Worm (Caenorhabditis elegans): Measurements from ENCODE around the gene rpl-6.

rpl-6 gene

ce11 chrIII:7216924-7217521 is 8.8 kb downstream of the rpl-6 start:
- no peak for TF ChIP-seq lin-35 (GFP tag; optimal IDR thresholded peaks at IDR 0.05)
- peak; percentile 24; the same call in 1 of the 2 replicates for TF ChIP-seq hmg-1.2 (GFP tag; IDR thresholded peaks at IDR 0.05)
- TF ChIP-seq K12H6.12 (tag; optimal IDR thresholded peaks at IDR 0.05) = peak; percentile 5
- no peak for TF ChIP-seq aptf-3 (GFP tag; IDR thresholded peaks at IDR 0.05)
- no peak for TF ChIP-seq ama-1 (optimal IDR thresholded peaks at IDR 0.05)
- TF ChIP-seq ama-1 (GFP tag; optimal IDR thresholded peaks at IDR 0.05) = no peak

- TF ChIP-seq snpc-1.3 (tag; optimal IDR thresholded peaks at IDR 0.05; ENCODE audit: insufficient read depth) = no peak
- TF ChIP-seq him-1 (tag; optimal IDR thresholded peaks at IDR 0.05) = peak; percentile 77
- TF ChIP-seq xnd-1 (tag; optimal IDR thresholded peaks at IDR 0.05) = peak; percentile 35
- no peak for TF ChIP-seq tbx-9 (tag; optimal IDR thresholded peaks at IDR 0.05; ENCODE audit: borderline replicate concordance)
- no peak for TF ChIP-seq ceh-40 (GFP tag; IDR thresholded peaks at IDR 0.05)
- TF ChIP-seq F33H1.4 (GFP tag; IDR thresholded peaks at IDR 0.05) = peak; percentile 64; the same call in 1 of the 2 replicates
- no peak for TF ChIP-seq attf-5 (GFP tag; optimal IDR thresholded peaks at IDR 0.05)
- no peak for TF ChIP-seq tbp1 (GFP tag; optimal IDR thresholded peaks at IDR 0.05)
- no peak for TF ChIP-seq C17E4.6 (GFP tag; IDR thresholded peaks at IDR 0.05)
- no peak for TF ChIP-seq unc-130 (GFP tag; optimal IDR thresholded peaks at IDR 0.05)
- TF ChIP-seq K11D2.4 (GFP tag; IDR thresholded peaks at IDR 0.05) = no peak
- no peak for TF ChIP-seq cebp-2 (GFP tag; IDR thresholded peaks at IDR 0.05)
- peak; percentile 22 for TF ChIP-seq snpc-3.4 (tag; optimal IDR thresholded peaks at IDR 0.05)
- TF ChIP-seq madf-8 (GFP tag; conservative IDR thresholded peaks at IDR 0.05) = peak; percentile 28
- peak; percentile 55 for TF ChIP-seq madf-6 (GFP tag; IDR thresholded peaks at IDR 0.05)
- 0 out of 2 replicates have a peak, but pooled peaks have one; percentile 37 for TF ChIP-seq Y56A3A.18 (GFP tag; IDR thresholded peaks at IDR 0.05)
- TF ChIP-seq T26A5.8 (tag; optimal IDR thresholded peaks at IDR 0.05) = no peak
- TF ChIP-seq nfya-1 (tag; optimal IDR thresholded peaks at IDR 0.05; ENCODE audit: borderline replicate concordance, insufficient read depth) = no peak
- peak; percentile 90 for TF ChIP-seq lsl-1 (GFP tag; optimal IDR thresholded peaks at IDR 0.05)
- no peak for TF ChIP-seq dpff-1 (tag; optimal IDR thresholded peaks at IDR 0.05)
- no peak for TF ChIP-seq dpl-1 (GFP tag; optimal IDR thresholded peaks at IDR 0.05)
- peak; percentile 53; the same call in 1 of the 2 replicates for TF ChIP-seq ceh-91 (GFP tag; IDR thresholded peaks at IDR 0.05)
Observed at ce11 chrIII:7221103-7221502, 12.9 kb downstream of the rpl-6 start.

- no peak for TF ChIP-seq nhr-27 (tag; optimal IDR thresholded peaks at IDR 0.05)
- TF ChIP-seq unc-62 (GFP tag; optimal IDR thresholded peaks at IDR 0.05) = no peak
- no peak for TF ChIP-seq T07F8.4 (tag; optimal IDR thresholded peaks at IDR 0.05)
- TF ChIP-seq bed-2 (GFP tag; IDR thresholded peaks at IDR 0.05) = no peak
- TF ChIP-seq attf-6 (GFP tag; IDR thresholded peaks at IDR 0.05) = no peak
- TF ChIP-seq attf-5 (GFP tag; optimal IDR thresholded peaks at IDR 0.05) = no peak
- TF ChIP-seq madf-8 (GFP tag; conservative IDR thresholded peaks at IDR 0.05) = no peak
- no peak for TF ChIP-seq ceh-40 (GFP tag; IDR thresholded peaks at IDR 0.05)
- TF ChIP-seq F23B12.7 (tag; optimal IDR thresholded peaks at IDR 0.05; ENCODE audit: insufficient read depth) = no peak
Observed at ce11 chrIII:7223029-7223428, 14.8 kb downstream of the rpl-6 start, which contains the start of gene der-2. der-2 (minus strand) TSS chrIII:7223129.

ce11 chrIII:7226607-7227006 is 18.4 kb downstream of the rpl-6 start, which contains the start of gene hsp-75:
hsp-75 (minus strand) TSS chrIII:7226707.
- TF ChIP-seq hlh-12 (tag; optimal IDR thresholded peaks at IDR 0.05) = no peak
- TF ChIP-seq sptf-2 (GFP tag; optimal IDR thresholded peaks at IDR 0.05) = no peak
- no peak for TF ChIP-seq F10E7.11 (tag; optimal IDR thresholded peaks at IDR 0.05)
- no peak for TF ChIP-seq K11D2.4 (GFP tag; IDR thresholded peaks at IDR 0.05)
- no peak for TF ChIP-seq ccch-3 (GFP tag; optimal IDR thresholded peaks at IDR 0.05)
- TF ChIP-seq akir-1 (GFP tag; optimal IDR thresholded peaks at IDR 0.05) = no peak
- no peak for TF ChIP-seq bed-2 (GFP tag; IDR thresholded peaks at IDR 0.05)
- no peak for TF ChIP-seq nhr-179 (tag; optimal IDR thresholded peaks at IDR 0.05)
- TF ChIP-seq dpff-1 (tag; optimal IDR thresholded peaks at IDR 0.05) = no peak
- TF ChIP-seq madf-8 (GFP tag; conservative IDR thresholded peaks at IDR 0.05) = no peak
- TF ChIP-seq tbp1 (GFP tag; optimal IDR thresholded peaks at IDR 0.05) = no peak
- TF ChIP-seq pha-4 (tag; optimal IDR thresholded peaks at IDR 0.05) = no peak
- TF ChIP-seq dpl-1 (GFP tag; optimal IDR thresholded peaks at IDR 0.05) = no peak
- TF ChIP-seq Y67H2A.10 (GFP tag; conservative IDR thresholded peaks at IDR 0.05) = no peak
- TF ChIP-seq lin-35 (GFP tag; optimal IDR thresholded peaks at IDR 0.05) = no peak

Data from whole organism, young adult.